Worm (Caenorhabditis elegans) whole organism, mixed stage, embryonic: ENCODE measurements around the gene M199.9.
A peak's percentile ranks its signal among the peaks of the same experiment; 100 is the strongest.

Experiments used
- M03D4.4 ChIP-seq: sonication (generic microtip); optimal IDR thresholded peaks from 2 replicates; lab custom pipeline; 2017; ENCODE audit warnings: mild to moderate bottlenecking, missing genetic modification characterization, missing compliant biosample characterization
- ceh-39 ChIP-seq: fragments of 150-350 bp; optimal IDR thresholded peaks from 2 replicates; lab custom pipeline; 2014; ENCODE audit warnings: missing biosample characterization, missing genetic modification characterization
- ceh-43 ChIP-seq: fragments of 200-800 bp; sonication (Bioruptor generic); optimal IDR thresholded peaks from 2 replicates; lab custom pipeline; 2018; ENCODE audit warnings: mild to moderate bottlenecking, missing genetic modification characterization, moderate library complexity, missing compliant biosample characterization
- ceh-83 ChIP-seq: fragments of 200-800 bp; sonication (Bioruptor generic); optimal IDR thresholded peaks from 2 replicates; lab custom pipeline; 2018; ENCODE audit warnings: mild to moderate bottlenecking, missing genetic modification characterization, missing compliant biosample characterization
- drap-1 ChIP-seq: fragments of 200-800 bp; sonication (Bioruptor generic); optimal IDR thresholded peaks from 3 replicates; lab custom pipeline; 2018; ENCODE audit warnings: mild to moderate bottlenecking, missing genetic modification characterization, missing compliant biosample characterization
- ham-2 ChIP-seq: fragments of 200-800 bp; sonication (Bioruptor generic); optimal IDR thresholded peaks from 2 replicates; lab custom pipeline; 2018; ENCODE audit warnings: mild to moderate bottlenecking, missing genetic modification characterization, missing compliant biosample characterization
- hlh-1 ChIP-seq: fragments of 150-350 bp; optimal IDR thresholded peaks from 2 replicates; lab custom pipeline; 2014; ENCODE audit warnings: missing biosample characterization, missing genetic modification reagents, missing genetic modification characterization
- lin-13 ChIP-seq: fragments of 150-350 bp; optimal IDR thresholded peaks from 2 replicates; lab custom pipeline; 2014; ENCODE audit warnings: missing biosample characterization, missing genetic modification characterization
- lin-32 ChIP-seq: fragments of 200-800 bp; sonication (Bioruptor generic); optimal IDR thresholded peaks from 2 replicates; lab custom pipeline; 2018; ENCODE audit warnings: mild to moderate bottlenecking, missing genetic modification characterization, missing compliant biosample characterization
- mab-5 ChIP-seq: fragments of 150-350 bp; optimal IDR thresholded peaks from 2 replicates; lab custom pipeline; 2014; ENCODE audit warnings: missing biosample characterization, missing genetic modification characterization
- mep-1 ChIP-seq: fragments of 150-350 bp; optimal IDR thresholded peaks from 2 replicates; lab custom pipeline; 2017; ENCODE audit warnings: missing biosample characterization, missing genetic modification reagents, missing genetic modification characterization, inconsistent platforms
- mls-2 ChIP-seq: sonication (generic microtip); optimal IDR thresholded peaks from 2 replicates; lab custom pipeline; 2016; ENCODE audit warnings: mild to moderate bottlenecking, missing genetic modification characterization, moderate library complexity, missing compliant biosample characterization
- nhr-28 ChIP-seq: fragments of 150-350 bp; optimal IDR thresholded peaks from 2 replicates; lab custom pipeline; 2014; ENCODE audit warnings: missing biosample characterization, missing genetic modification characterization
- sem-2 ChIP-seq: fragments of 200-800 bp; sonication (Bioruptor generic); optimal IDR thresholded peaks from 2 replicates; lab custom pipeline; 2018; ENCODE audit warnings: mild to moderate bottlenecking, missing genetic modification characterization, missing compliant biosample characterization
- snpc-4 ChIP-seq: fragments of 150-350 bp; optimal IDR thresholded peaks from 2 replicates; lab custom pipeline; 2014; ENCODE audit warnings: missing biosample characterization, missing genetic modification characterization
- unc-120 ChIP-seq: sonication (generic microtip); optimal IDR thresholded peaks from 2 replicates; lab custom pipeline; 2017; ENCODE audit warnings: missing genetic modification characterization, missing compliant biosample characterization; ENCODE audit not compliant: poor library complexity, severe bottlenecking
- zip-8 ChIP-seq: fragments of 150-350 bp; optimal IDR thresholded peaks from 2 replicates; lab custom pipeline; 2014; ENCODE audit warnings: missing biosample characterization, missing genetic modification characterization

The M199.9 gene

DNA sequence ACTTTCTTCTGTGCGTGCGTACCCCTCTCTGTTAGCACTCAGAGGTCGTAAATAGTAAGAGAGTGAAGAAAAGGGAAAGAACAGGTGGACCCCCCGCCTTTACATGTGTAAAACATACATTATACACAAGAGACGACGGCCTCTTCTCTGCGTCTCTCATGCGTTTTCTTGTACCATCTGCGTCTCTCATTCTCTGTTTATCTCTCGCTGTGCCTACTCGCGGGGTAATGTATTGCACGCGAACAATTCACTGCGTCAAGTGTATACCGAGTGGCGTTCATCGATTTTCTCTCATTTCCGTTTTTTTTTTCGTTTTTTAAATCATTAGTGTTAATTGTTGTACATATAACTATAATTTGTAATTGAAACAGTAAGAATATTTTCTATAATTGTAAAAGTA lies 20.4 kb downstream of the M199.9 start:
- no peak for TF ChIP-seq zip-8
- peak; percentile 50 for TF ChIP-seq hlh-1 (tag; lab: Kevin White, UChicago)
- TF ChIP-seq nhr-28 (tag; lab: Kevin White, UChicago) = no peak
- TF ChIP-seq lin-13 (tag; lab: Kevin White, UChicago) = peak; percentile 44
- TF ChIP-seq M03D4.4 (tag; lab: Kevin White, UChicago) = no peak

DNA sequence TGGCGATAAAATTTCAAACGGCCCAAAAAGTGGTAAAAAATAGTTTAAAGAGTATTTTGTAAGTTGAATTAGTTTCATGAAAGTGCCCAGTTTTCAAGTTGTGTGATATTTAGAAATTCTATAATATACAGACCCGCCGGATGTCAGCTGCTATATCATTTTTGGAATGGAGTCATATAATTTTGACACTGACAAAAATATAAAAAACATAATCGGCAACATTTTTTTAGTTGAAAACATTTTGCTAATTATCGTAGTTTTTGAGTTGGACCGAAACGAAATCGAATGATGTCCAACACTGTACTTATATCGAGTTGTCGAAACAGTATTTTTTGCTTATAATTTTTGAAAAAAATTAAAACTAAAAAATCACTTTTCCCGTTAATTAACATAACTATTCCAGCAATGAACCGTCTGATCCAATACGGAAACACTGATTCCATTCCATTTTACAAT lies 24.4 kb downstream of the M199.9 start, which contains the start of gene srt-44:
srt-44 (plus strand) TSS at position 406 of the 456 bp plus-strand sequence.
- TF ChIP-seq unc-120 (tag; lab: Kevin White, UChicago) (no peak), drap-1 (GFP tag; lab: Kevin White, UChicago) (no peak), ceh-43 (GFP tag; lab: Kevin White, UChicago) (no peak), ceh-83 (GFP tag; lab: Kevin White, UChicago) (no peak), zip-8 (no peak), lin-32 (GFP tag; lab: Kevin White, UChicago) (no peak), snpc-4 (tag; lab: Kevin White, UChicago) (no peak), mep-1 (tag; lab: Kevin White, UChicago) (no peak), ceh-39 (tag; lab: Kevin White, UChicago) (no peak)

DNA sequence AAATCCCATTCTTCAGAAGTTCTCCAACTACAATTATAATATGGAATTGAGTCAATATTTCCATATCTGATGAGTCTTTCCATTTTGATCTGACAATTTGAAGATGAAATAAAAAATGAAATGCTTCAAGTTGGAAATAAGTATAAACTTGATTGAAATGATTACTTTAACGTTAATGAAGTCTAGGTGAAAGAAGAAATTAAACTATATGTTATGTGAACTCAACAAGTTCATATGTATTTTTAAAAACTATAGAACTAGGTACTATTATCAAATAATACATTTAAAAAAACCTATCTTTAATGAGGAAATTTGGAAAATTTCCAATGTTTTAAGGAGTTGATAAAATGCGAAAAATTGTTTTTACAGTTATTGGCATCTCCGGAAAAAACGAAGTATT lies 29.3 kb downstream of the M199.9 start, which contains the start of gene srt-49:
srt-49 (minus strand) TSS at position 101 of the 400 bp plus-strand sequence.
- TF ChIP-seq sem-2 (GFP tag; lab: Kevin White, UChicago) (no peak), unc-120 (tag; lab: Kevin White, UChicago) (no peak), mls-2 (tag; lab: Kevin White, UChicago) (no peak), mab-5 (tag; lab: Kevin White, UChicago) (no peak), ham-2 (GFP tag; lab: Kevin White, UChicago) (no peak)
